Fruit fly (Drosophila melanogaster) whole organism, adult: Measurements from ENCODE around the gene CG14860.
A peak's percentile ranks its signal among the peaks of the same experiment; 100 is the strongest.

Experiments
- CG11617 ChIP-seq: fragments of 200-800 bp; sonication (Bioruptor generic); optimal IDR thresholded peaks from 2 replicates; lab custom pipeline; 2017; ENCODE audit warnings: mild to moderate bottlenecking, missing biosample characterization, missing genetic modification reagents, missing genetic modification characterization
- CG12768 ChIP-seq: fragments of 200-800 bp; sonication (Bioruptor generic); optimal IDR thresholded peaks from 2 replicates; lab custom pipeline; 2017; ENCODE audit warnings: missing biosample characterization, missing genetic modification characterization, mild to moderate bottlenecking, moderate library complexity, missing genetic modification reagents
- CG14711 ChIP-seq: fragments of 200-800 bp; sonication (Bioruptor generic); optimal IDR thresholded peaks from 2 replicates; lab custom pipeline; 2018; ENCODE audit warnings: missing biosample characterization, mild to moderate bottlenecking, missing genetic modification characterization, moderate library complexity
- CG1620 ChIP-seq: fragments of 200-800 bp; sonication (Bioruptor generic); optimal IDR thresholded peaks from 2 replicates; lab custom pipeline; 2016; ENCODE audit warnings: missing biosample characterization, missing genetic modification characterization
- CG5204 ChIP-seq: fragments of 200-800 bp; sonication (Bioruptor generic); optimal IDR thresholded peaks from 2 replicates; lab custom pipeline; 2016; ENCODE audit warnings: missing biosample characterization, missing genetic modification characterization
- CG7045 ChIP-seq: fragments of 200-800 bp; sonication (Bioruptor generic); optimal IDR thresholded peaks from 2 replicates; lab custom pipeline; 2017; ENCODE audit warnings: missing biosample characterization, mild to moderate bottlenecking, missing genetic modification characterization
- CG7101 ChIP-seq: fragments of 200-800 bp; sonication (Bioruptor generic); optimal IDR thresholded peaks from 2 replicates; lab custom pipeline; 2018; ENCODE audit warnings: missing biosample characterization, mild to moderate bottlenecking, missing genetic modification characterization, moderate library complexity
- Clk ChIP-seq: fragments of 200-800 bp; sonication (Bioruptor generic); optimal IDR thresholded peaks from 2 replicates; lab custom pipeline; 2017; ENCODE audit warnings: missing biosample characterization, missing genetic modification characterization
- Crg-1 ChIP-seq: fragments of 200-800 bp; sonication (Bioruptor generic); optimal IDR thresholded peaks from 2 replicates; lab custom pipeline; 2016; ENCODE audit warnings: missing biosample characterization, missing genetic modification characterization
- Hr96 ChIP-seq: fragments of 200-800 bp; sonication (Bioruptor generic); optimal IDR thresholded peaks from 2 replicates; lab custom pipeline; 2016; ENCODE audit warnings: missing biosample characterization, missing genetic modification characterization
- Mnt ChIP-seq: fragments of 200-800 bp; sonication (Bioruptor generic); optimal IDR thresholded peaks from 2 replicates; lab custom pipeline; 2016; ENCODE audit warnings: missing biosample characterization, mild to moderate bottlenecking, missing genetic modification characterization
- bab1 ChIP-seq: fragments of 200-800 bp; sonication (Bioruptor generic); optimal IDR thresholded peaks from 3 replicates; lab custom pipeline; 2019; ENCODE audit warnings: missing biosample characterization, mild to moderate bottlenecking, missing genetic modification characterization, moderate library complexity
- cic ChIP-seq: fragments of 200-800 bp; sonication (Bioruptor generic); optimal IDR thresholded peaks from 2 replicates; lab custom pipeline; 2017; ENCODE audit warnings: missing biosample characterization, mild to moderate bottlenecking, missing genetic modification characterization, moderate library complexity
- cnc ChIP-seq, 2 experiments: fragments of >200 bp; optimal IDR thresholded peaks; 2 replicates each; lab custom pipeline; 2017
- kay ChIP-seq: fragments of 200-800 bp; sonication (Bioruptor generic); peaks from one replicate; lab custom pipeline; 2016; ENCODE audit warnings: missing biosample characterization, missing genetic modification characterization, borderline replicate concordance
- pad ChIP-seq: fragments of 200-800 bp; sonication (Bioruptor generic); optimal IDR thresholded peaks from 3 replicates; lab custom pipeline; 2017; ENCODE audit warnings: missing biosample characterization, missing genetic modification characterization, mild to moderate bottlenecking, moderate library complexity, missing genetic modification reagents
- tj ChIP-seq: fragments of 200-800 bp; sonication (Bioruptor generic); optimal IDR thresholded peaks from 3 replicates; lab custom pipeline; 2017; ENCODE audit warnings: missing biosample characterization, mild to moderate bottlenecking, missing genetic modification characterization, moderate library complexity

The CG14860 gene

DNA sequence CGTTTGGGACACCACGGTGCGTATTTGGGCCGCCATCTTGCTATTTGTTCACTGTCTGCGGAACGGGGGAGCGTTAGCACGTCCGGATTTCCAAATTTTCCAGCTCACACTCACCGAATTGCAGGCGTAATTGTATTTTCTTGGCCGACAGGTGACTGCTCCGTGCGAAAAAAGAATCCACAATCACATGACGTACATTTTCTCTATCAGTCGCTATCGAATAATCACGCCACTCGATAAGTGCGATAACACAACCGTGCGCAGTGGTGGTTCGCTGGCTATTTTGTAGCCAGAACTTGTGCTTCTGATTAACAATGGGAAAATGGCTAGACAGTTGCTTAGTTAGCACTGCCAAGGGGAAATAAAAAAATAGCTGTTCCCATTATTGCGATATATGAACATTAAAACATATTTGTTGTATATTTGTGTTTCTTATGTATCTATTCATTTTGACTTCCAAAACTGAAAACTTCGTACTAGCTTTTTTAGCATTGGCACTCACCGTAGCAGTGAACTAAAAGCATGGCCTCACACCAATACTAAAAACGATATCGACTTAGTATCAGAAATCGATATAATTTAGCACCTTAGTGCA lies 9.3 kb downstream of the CG14860 start, which contains the start of gene VhaPPA1-1:
Gene VhaPPA1-1, minus strand, starts transcription at position 225 of the 595 bp plus-strand sequence.
- TF ChIP-seq Crg-1 (GFP tag; lab: Kevin White, UChicago), result no peak
- TF ChIP-seq cnc (optimal IDR thresholded peaks at IDR 0.05; lab: Kevin White, UChicago), result no peak
- TF ChIP-seq bab1 (GFP tag; lab: Kevin White, UChicago), result peak; percentile 37
- TF ChIP-seq CG14711 (tag; lab: Kevin White, UChicago), result peak; percentile 9
- TF ChIP-seq cic (GFP tag; lab: Kevin White, UChicago), result peak; percentile 42
- peak; percentile 53 for TF ChIP-seq CG1620 (GFP tag; lab: Kevin White, UChicago)
- TF ChIP-seq pad, result peak; percentile 20
- peak; percentile 56 for TF ChIP-seq Mnt (GFP tag; lab: Kevin White, UChicago)
- no peak for TF ChIP-seq CG5204
- TF ChIP-seq tj (GFP tag; lab: Kevin White, UChicago), result peak; percentile 19
- TF ChIP-seq CG12768, result no peak
- TF ChIP-seq Hr96 (GFP tag; lab: Kevin White, UChicago), result peak; percentile 50

dm6 chr3R:14912449-14912987 lies 17.9 kb downstream of the CG14860 start:
- no peak for TF ChIP-seq CG1620 (GFP tag; lab: Kevin White, UChicago)
- no peak for TF ChIP-seq Clk (GFP tag; lab: Kevin White, UChicago)
- no peak for TF ChIP-seq kay (GFP tag; lab: Kevin White, UChicago)
- no peak for TF ChIP-seq tj (GFP tag; lab: Kevin White, UChicago)
- TF ChIP-seq bab1 (GFP tag; lab: Kevin White, UChicago), result no peak
- no peak for TF ChIP-seq CG7045 (GFP tag; lab: Kevin White, UChicago)
- no peak for TF ChIP-seq CG11617 (GFP tag; lab: Kevin White, UChicago)
- no peak for TF ChIP-seq cic (GFP tag; lab: Kevin White, UChicago)

DNA sequence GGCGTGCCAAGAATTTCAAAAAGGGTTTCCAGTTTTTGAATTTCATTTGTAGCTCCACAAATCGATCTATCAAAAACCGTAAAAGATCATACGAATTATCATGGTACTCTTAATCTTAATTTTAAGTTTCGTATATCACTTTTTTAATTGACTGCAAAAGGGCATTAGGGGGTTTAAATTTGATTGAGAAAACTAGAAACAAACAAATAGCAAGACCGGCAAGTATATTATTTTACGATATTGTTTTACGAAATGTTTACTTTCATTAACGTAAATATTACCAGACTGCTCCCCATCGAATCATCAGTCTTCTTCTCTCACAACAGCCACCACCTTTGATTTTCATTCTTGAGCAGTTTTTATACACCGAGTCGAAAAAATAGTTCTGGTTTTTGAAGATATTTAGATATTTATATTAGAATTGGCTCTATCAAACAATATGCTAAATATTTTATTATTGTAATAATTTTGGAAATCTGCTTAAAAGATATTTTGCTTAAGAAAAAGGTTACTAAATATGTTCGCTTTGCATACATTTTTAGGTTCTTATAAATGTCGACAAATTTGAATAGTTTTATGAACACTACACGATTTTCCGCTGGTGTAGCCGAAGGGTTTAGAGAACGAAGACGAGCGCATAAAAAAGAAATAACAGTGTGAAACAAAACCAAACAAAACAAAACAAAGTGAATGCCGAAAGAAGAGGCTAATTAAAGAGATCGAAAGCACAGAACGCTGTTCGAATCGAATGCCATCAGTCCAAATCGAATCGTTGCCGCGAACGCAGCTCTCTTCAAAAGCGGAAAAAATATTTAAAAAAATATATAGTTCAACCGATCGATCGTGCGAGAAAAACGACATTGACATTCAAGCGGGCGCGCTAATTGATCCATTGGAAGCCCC lies 23.6 kb downstream of the CG14860 start, which contains the start of gene Sdr:
Gene Sdr, plus strand, starts transcription at position 702 of the 903 bp plus-strand sequence.
- TF ChIP-seq CG14711 (tag; lab: Kevin White, UChicago) (peak; percentile 29), bab1 (GFP tag; lab: Kevin White, UChicago) (peak; percentile 74), Clk (GFP tag; lab: Kevin White, UChicago) (no peak), CG12768 (no peak), CG7101 (no peak)
